Worm (Caenorhabditis elegans) whole organism, L3 larva: Measurements from ENCODE around the gene Y62E10A.6.

ENCODE experiments used
- R02D3.7 ChIP-seq: fragments of 150-350 bp; optimal IDR thresholded peaks from 2 replicates; lab custom pipeline; 2014; ENCODE audit warnings: missing biosample characterization, missing genetic modification characterization
- ZK546.5 ChIP-seq: sonication (generic microtip); optimal IDR thresholded peaks from 2 replicates; lab custom pipeline; 2017; ENCODE audit warnings: missing biosample characterization, missing genetic modification characterization
- aly-2 ChIP-seq: fragments of 150-350 bp; optimal IDR thresholded peaks from 2 replicates; lab custom pipeline; 2014; ENCODE audit warnings: missing biosample characterization, missing genetic modification characterization
- ama-1 ChIP-seq: fragments of 150-350 bp; optimal IDR thresholded peaks from 2 replicates; lab custom pipeline; 2018
- ceh-16 ChIP-seq: sonication (generic microtip); optimal IDR thresholded peaks from 2 replicates; lab custom pipeline; 2017; ENCODE audit warnings: missing biosample characterization, missing genetic modification characterization
- ceh-28 ChIP-seq: fragments of 150-350 bp; optimal IDR thresholded peaks from 2 replicates; lab custom pipeline; 2014; ENCODE audit warnings: missing biosample characterization, missing genetic modification reagents, missing genetic modification characterization
- ceh-82 ChIP-seq: fragments of 150-350 bp; optimal IDR thresholded peaks from 2 replicates; lab custom pipeline; 2014; ENCODE audit warnings: missing biosample characterization, missing genetic modification characterization
- ceh-9 ChIP-seq: sonication (generic microtip); optimal IDR thresholded peaks from 2 replicates; lab custom pipeline; 2018; ENCODE audit warnings: missing biosample characterization, missing genetic modification characterization
- daf-12 ChIP-seq: fragments of 150-350 bp; optimal IDR thresholded peaks from 2 replicates; lab custom pipeline; 2014; ENCODE audit warnings: missing biosample characterization, missing genetic modification reagents, missing genetic modification characterization
- egl-27 ChIP-seq: sonication (generic microtip); optimal IDR thresholded peaks from 4 replicates; lab custom pipeline; 2017; ENCODE audit warnings: missing biosample characterization, missing genetic modification reagents, missing genetic modification characterization
- egl-5 ChIP-seq: fragments of 150-350 bp; optimal IDR thresholded peaks from 2 replicates; lab custom pipeline; 2017; ENCODE audit warnings: missing biosample characterization, missing genetic modification reagents, missing genetic modification characterization, inconsistent platforms
- elt-1 ChIP-seq: fragments of 150-350 bp; optimal IDR thresholded peaks from 2 replicates; lab custom pipeline; 2014; ENCODE audit warnings: missing biosample characterization, missing genetic modification characterization
- elt-2 ChIP-seq: sonication (generic microtip); optimal IDR thresholded peaks from 2 replicates; lab custom pipeline; 2016; ENCODE audit warnings: missing genetic modification reagents, mild to moderate bottlenecking, missing genetic modification characterization, missing compliant biosample characterization
- elt-3 ChIP-seq, 3 experiments: fragments of 150-350 bp in 1 of 3; sonication (generic microtip) in 2 of 3; optimal IDR thresholded peaks; 2 replicates in 2 of 3; 4 replicates in 1 of 3; lab custom pipeline; 2014 to 2017; ENCODE audit warnings: missing biosample characterization in 3 of 3, missing genetic modification characterization in 3 of 3
- eor-1 ChIP-seq, 2 experiments: fragments of 150-350 bp; optimal IDR thresholded peaks; 2 replicates each; lab custom pipeline; 2014 to 2018; ENCODE audit warnings: missing biosample characterization in 2 of 2, missing genetic modification characterization in 2 of 2
- fkh-10 ChIP-seq: sonication (generic microtip); optimal IDR thresholded peaks from 2 replicates; lab custom pipeline; 2017; ENCODE audit warnings: missing biosample characterization, missing genetic modification reagents, missing genetic modification characterization
- fkh-2 ChIP-seq: fragments of 150-350 bp; optimal IDR thresholded peaks from 2 replicates; lab custom pipeline; 2014; ENCODE audit warnings: missing biosample characterization, missing genetic modification reagents, missing genetic modification characterization
- fos-1 ChIP-seq: fragments of 150-350 bp; optimal IDR thresholded peaks from 2 replicates; lab custom pipeline; 2014; ENCODE audit warnings: missing biosample characterization, missing genetic modification characterization
- hmg-11 ChIP-seq: sonication (generic microtip); optimal IDR thresholded peaks from 2 replicates; lab custom pipeline; 2016; ENCODE audit warnings: missing genetic modification characterization, missing compliant biosample characterization
- jun-1 ChIP-seq: fragments of 150-350 bp; optimal IDR thresholded peaks from 2 replicates; lab custom pipeline; 2014; ENCODE audit warnings: missing biosample characterization, missing genetic modification reagents, missing genetic modification characterization
- lin-15B ChIP-seq: fragments of 150-350 bp; optimal IDR thresholded peaks from 2 replicates; lab custom pipeline; 2014; ENCODE audit warnings: missing biosample characterization, missing genetic modification characterization
- lin-39 ChIP-seq: fragments of 150-350 bp; optimal IDR thresholded peaks from 2 replicates; lab custom pipeline; 2018; ENCODE audit warnings: missing biosample characterization, missing genetic modification reagents, missing genetic modification characterization
- lsy-12 ChIP-seq: sonication (generic microtip); optimal IDR thresholded peaks from 2 replicates; lab custom pipeline; 2016; ENCODE audit warnings: mild to moderate bottlenecking, missing genetic modification characterization, missing compliant biosample characterization
- mdl-1 ChIP-seq: fragments of 150-350 bp; optimal IDR thresholded peaks from 2 replicates; lab custom pipeline; 2014; ENCODE audit warnings: missing biosample characterization, missing genetic modification characterization
- mml-1 ChIP-seq: fragments of 150-350 bp; sonication (generic microtip); optimal IDR thresholded peaks from 3 replicates; lab custom pipeline; 2014; ENCODE audit warnings: missing biosample characterization, missing genetic modification characterization
- nfya-1 ChIP-seq: sonication (generic microtip); optimal IDR thresholded peaks from 2 replicates; lab custom pipeline; 2017; ENCODE audit warnings: missing genetic modification characterization, mild to moderate bottlenecking, missing compliant biosample characterization, antibody characterized with exemption, moderate library complexity; ENCODE audit not compliant: insufficient read depth
- nhr-11 ChIP-seq: fragments of 150-350 bp; optimal IDR thresholded peaks from 2 replicates; lab custom pipeline; 2014; ENCODE audit warnings: missing biosample characterization, missing genetic modification characterization
- nhr-12 ChIP-seq: fragments of 150-350 bp; optimal IDR thresholded peaks from 2 replicates; lab custom pipeline; 2014; ENCODE audit warnings: missing biosample characterization, missing genetic modification characterization
- nhr-23 ChIP-seq: fragments of 150-350 bp; optimal IDR thresholded peaks from 2 replicates; lab custom pipeline; 2014; ENCODE audit warnings: missing biosample characterization, missing genetic modification reagents, missing genetic modification characterization
- nhr-237 ChIP-seq: fragments of 150-350 bp; optimal IDR thresholded peaks from 2 replicates; lab custom pipeline; 2014; ENCODE audit warnings: missing biosample characterization, missing genetic modification characterization
- nhr-25 ChIP-seq: sonication (generic microtip); optimal IDR thresholded peaks from 2 replicates; lab custom pipeline; 2017; ENCODE audit warnings: missing biosample characterization, missing genetic modification characterization
- nhr-28 ChIP-seq: fragments of 150-350 bp; optimal IDR thresholded peaks from 2 replicates; lab custom pipeline; 2014; ENCODE audit warnings: missing biosample characterization, missing genetic modification characterization
- nhr-43 ChIP-seq: sonication (generic microtip); optimal IDR thresholded peaks from 2 replicates; lab custom pipeline; 2016; ENCODE audit warnings: mild to moderate bottlenecking, missing genetic modification characterization, missing compliant biosample characterization; ENCODE audit not compliant: poor library complexity, severe bottlenecking
- nhr-67 ChIP-seq: fragments of 150-350 bp; optimal IDR thresholded peaks from 2 replicates; lab custom pipeline; 2014; ENCODE audit warnings: missing biosample characterization, missing genetic modification characterization
- nhr-76 ChIP-seq: fragments of 150-350 bp; sonication (generic microtip); optimal IDR thresholded peaks from 5 replicates; lab custom pipeline; 2014; ENCODE audit warnings: missing biosample characterization, missing genetic modification characterization
- nhr-77 ChIP-seq: fragments of 150-350 bp; optimal IDR thresholded peaks from 2 replicates; lab custom pipeline; 2014; ENCODE audit warnings: missing biosample characterization, missing genetic modification characterization
- pha-4 ChIP-seq: fragments of 150-350 bp; optimal IDR thresholded peaks from 2 replicates; lab custom pipeline; 2014; ENCODE audit warnings: missing biosample characterization, missing genetic modification reagents, missing genetic modification characterization
- pqm-1 ChIP-seq: fragments of 150-350 bp; optimal IDR thresholded peaks from 2 replicates; lab custom pipeline; 2017; ENCODE audit warnings: missing biosample characterization, missing genetic modification characterization, inconsistent platforms
- sea-2 ChIP-seq: fragments of 150-350 bp; sonication (generic microtip); optimal IDR thresholded peaks from 4 replicates; lab custom pipeline; 2014; ENCODE audit warnings: missing biosample characterization, missing genetic modification reagents, missing genetic modification characterization
- skn-1 ChIP-seq: fragments of 150-350 bp; optimal IDR thresholded peaks from 2 replicates; lab custom pipeline; 2014; ENCODE audit warnings: missing biosample characterization, missing genetic modification characterization
- snpc-4 ChIP-seq: fragments of 150-350 bp; optimal IDR thresholded peaks from 2 replicates; lab custom pipeline; 2014; ENCODE audit warnings: missing biosample characterization, missing genetic modification characterization
- tbx-2 ChIP-seq: sonication (generic microtip); optimal IDR thresholded peaks from 2 replicates; lab custom pipeline; 2016; ENCODE audit warnings: mild to moderate bottlenecking, missing genetic modification characterization, missing compliant biosample characterization
- unc-39 ChIP-seq: sonication (generic microtip); optimal IDR thresholded peaks from 4 replicates; lab custom pipeline; 2017; ENCODE audit warnings: missing biosample characterization, missing genetic modification characterization
- unc-62 ChIP-seq: fragments of 150-350 bp; sonication (generic microtip); optimal IDR thresholded peaks from 4 replicates; lab custom pipeline; 2014; ENCODE audit warnings: missing biosample characterization, missing genetic modification reagents, missing genetic modification characterization
- zag-1 ChIP-seq: fragments of 150-350 bp; optimal IDR thresholded peaks from 2 replicates; lab custom pipeline; 2014; ENCODE audit warnings: missing biosample characterization, missing genetic modification characterization
- ztf-11 ChIP-seq: fragments of 150-350 bp; optimal IDR thresholded peaks from 2 replicates; lab custom pipeline; 2014; ENCODE audit warnings: missing biosample characterization, missing genetic modification characterization
- ztf-4 ChIP-seq: fragments of 150-350 bp; optimal IDR thresholded peaks from 2 replicates; lab custom pipeline; 2014; ENCODE audit warnings: missing biosample characterization, missing genetic modification characterization

Y62E10A.6 gene

DNA sequence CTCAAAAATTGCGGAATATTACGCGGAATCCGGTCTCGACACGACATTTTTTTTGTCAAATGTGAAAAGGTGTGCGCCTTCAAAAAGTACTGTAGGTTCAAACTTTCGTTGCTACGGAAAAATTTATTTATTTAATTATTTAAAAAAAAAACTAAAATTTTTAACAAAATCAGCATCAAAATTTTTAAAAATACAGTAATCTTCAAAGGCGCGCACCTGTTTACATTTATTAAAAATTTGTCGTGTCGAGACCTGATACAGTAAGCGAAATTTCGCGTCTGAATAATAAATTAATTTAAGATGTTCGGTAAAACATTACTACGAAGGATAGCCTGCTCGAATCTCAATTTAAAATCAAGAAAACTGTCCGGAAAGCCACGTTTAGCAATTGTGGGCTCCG, at the start of gene Y62E10A.6:
Gene Y62E10A.6 (plus strand): TSS at position 301 of the 400 bp plus-strand sequence.
- TF ChIP-seq nhr-28, result no peak
- no peak for TF ChIP-seq nhr-12 (tag; lab: Kevin White, UChicago)
- TF ChIP-seq egl-27 (tag; lab: Kevin White, UChicago), result no peak
- no peak for TF ChIP-seq unc-62
- no peak for TF ChIP-seq nhr-25 (tag; lab: Kevin White, UChicago)
- TF ChIP-seq zag-1 (tag; lab: Kevin White, UChicago), result no peak
- no peak for TF ChIP-seq nhr-237 (tag; lab: Kevin White, UChicago)
- no peak for TF ChIP-seq nhr-43 (tag; lab: Kevin White, UChicago)
- no peak for TF ChIP-seq egl-5 (tag; lab: Kevin White, UChicago)
- TF ChIP-seq ceh-82 (tag; lab: Kevin White, UChicago), result no peak
- TF ChIP-seq jun-1, result no peak
- TF ChIP-seq ZK546.5 (tag; lab: Kevin White, UChicago), result no peak
- TF ChIP-seq skn-1 (tag; lab: Kevin White, UChicago), result no peak
- TF ChIP-seq nhr-67, result no peak
- no peak for TF ChIP-seq elt-3 (tag; optimal IDR thresholded peaks at IDR 0.05; lab: Kevin White, UChicago)
- TF ChIP-seq, all 47 proteins: peak for 0

ce11 chrIV:13322429-13322828, 49.4 kb upstream of the Y62E10A.6 start:
- peak; percentile 54 for TF ChIP-seq nhr-11 (tag; lab: Kevin White, UChicago)
- TF ChIP-seq egl-27 (tag; lab: Kevin White, UChicago), result peak; percentile 17
- TF ChIP-seq elt-3 (tag; optimal IDR thresholded peaks at IDR 0.05; lab: Kevin White, UChicago), result no peak
- TF ChIP-seq nhr-237 (tag; lab: Kevin White, UChicago), result no peak
- TF ChIP-seq daf-12 (tag; lab: Kevin White, UChicago), result no peak
- peak; percentile 8 for TF ChIP-seq egl-5 (tag; lab: Kevin White, UChicago)
- TF ChIP-seq fkh-10 (GFP tag; lab: Kevin White, UChicago), result no peak
- no peak for TF ChIP-seq unc-39 (tag; lab: Kevin White, UChicago)
- TF ChIP-seq ceh-9 (tag; lab: Kevin White, UChicago), result no peak
- peak; percentile 56 for TF ChIP-seq lin-15B (tag; lab: Kevin White, UChicago)
- TF ChIP-seq ama-1 (lab: Kevin White, UChicago), result no peak
- peak; percentile 97 for TF ChIP-seq elt-2 (tag; lab: Kevin White, UChicago)
- no peak for TF ChIP-seq ceh-82 (tag; lab: Kevin White, UChicago)
- TF ChIP-seq unc-62, result peak; percentile 88
- peak; percentile 57 for TF ChIP-seq jun-1
- no peak for TF ChIP-seq mdl-1 (tag; lab: Kevin White, UChicago)
- peak; percentile 95 for TF ChIP-seq nhr-23 (tag; lab: Kevin White, UChicago)
- peak; percentile 34 for TF ChIP-seq nhr-76 (tag; lab: Kevin White, UChicago)
- TF ChIP-seq hmg-11 (tag; lab: Kevin White, UChicago), result peak; percentile 48
- TF ChIP-seq nhr-77, result no peak
- TF ChIP-seq mml-1 (tag; lab: Kevin White, UChicago), result no peak
- TF ChIP-seq pqm-1 (tag; lab: Kevin White, UChicago), result peak; percentile 95
- TF ChIP-seq sea-2 (GFP tag; lab: Kevin White, UChicago), result no peak
- peak; percentile 46 for TF ChIP-seq fos-1
- TF ChIP-seq ceh-16 (tag; lab: Kevin White, UChicago), result no peak
- peak; percentile 81 for TF ChIP-seq nfya-1 (tag; lab: Kevin White, UChicago)
- TF ChIP-seq fkh-2, result no peak
- TF ChIP-seq ZK546.5 (tag; lab: Kevin White, UChicago), result no peak
- TF ChIP-seq nhr-28, result no peak
- TF ChIP-seq zag-1 (tag; lab: Kevin White, UChicago), result no peak
- TF ChIP-seq skn-1 (tag; lab: Kevin White, UChicago), result no peak
- no peak for TF ChIP-seq elt-1
- no peak for TF ChIP-seq lin-39
- peak; percentile 62 for TF ChIP-seq nhr-25 (tag; lab: Kevin White, UChicago)
- no peak for TF ChIP-seq ztf-4 (tag; lab: Kevin White, UChicago)
- TF ChIP-seq tbx-2 (tag; lab: Kevin White, UChicago), result peak; percentile 38
- TF ChIP-seq nhr-12 (tag; lab: Kevin White, UChicago), result no peak
- no peak for TF ChIP-seq eor-1 (tag; optimal IDR thresholded peaks at IDR 0.05; lab: Kevin White, UChicago)
- TF ChIP-seq ztf-11 (tag; lab: Kevin White, UChicago), result no peak
- no peak for TF ChIP-seq nhr-67
- no peak for TF ChIP-seq aly-2
- TF ChIP-seq nhr-43 (tag; lab: Kevin White, UChicago), result peak; percentile 42
- TF ChIP-seq R02D3.7, result peak; percentile 40
- peak; percentile 46 for TF ChIP-seq lsy-12 (tag; lab: Kevin White, UChicago)
- TF ChIP-seq ceh-28 (tag; lab: Kevin White, UChicago), result peak; percentile 71
- peak; percentile 69 for TF ChIP-seq pha-4 (tag; lab: Kevin White, UChicago)
- TF ChIP-seq snpc-4 (tag; lab: Kevin White, UChicago), result no peak
